Worm (Caenorhabditis elegans) whole organism, mixed stage, embryonic: ENCODE results near the gene idpb-5.

Experiments used
- hlh-1 ChIP-seq: fragments of 150-350 bp; optimal IDR thresholded peaks from 2 replicates; lab custom pipeline; 2014; ENCODE audit warnings: missing biosample characterization, missing genetic modification reagents, missing genetic modification characterization
- lsy-2 ChIP-seq: fragments of 150-350 bp; optimal IDR thresholded peaks from 2 replicates; lab custom pipeline; 2014; ENCODE audit warnings: missing biosample characterization, missing genetic modification characterization
- nhr-28 ChIP-seq: fragments of 150-350 bp; optimal IDR thresholded peaks from 2 replicates; lab custom pipeline; 2014; ENCODE audit warnings: missing biosample characterization, missing genetic modification characterization
- nhr-76 ChIP-seq: sonication (generic microtip); optimal IDR thresholded peaks from 2 replicates; lab custom pipeline; 2017; ENCODE audit warnings: missing biosample characterization, missing genetic modification characterization

ce11 chrV:11800486-11800885 lies 38.8 kb upstream of the idpb-5 start:
- TF ChIP-seq hlh-1 (no peak), lsy-2 (tag; lab: Kevin White, UChicago) (no peak), nhr-76 (no peak), nhr-28 (no peak)
